Worm (Caenorhabditis elegans): ENCODE data around the gene nhr-269.

ce11 chrV:15383739-15384138 lies 14.1 kb upstream of the nhr-269 start, which contains the start of gene str-88:
- TF ChIP-seq ztf-29 (GFP tag; IDR thresholded peaks at IDR 0.05), result no peak
- no peak for TF ChIP-seq flt-1 (GFP tag; IDR thresholded peaks at IDR 0.05)
- TF ChIP-seq cog-1 (tag; optimal IDR thresholded peaks at IDR 0.05), result no peak
- no peak for TF ChIP-seq klf-2 (GFP tag; conservative IDR thresholded peaks at IDR 0.05)
- TF ChIP-seq tab-1 (GFP tag; IDR thresholded peaks at IDR 0.05), result no peak
